Fruit fly (Drosophila melanogaster) whole organism, pupa: ENCODE measurements around the gene Myb.

ENCODE experiments used
- CG10348 ChIP-seq: fragments of 200-800 bp; sonication (Bioruptor generic); IDR thresholded peaks from 2 replicates; pipeline ENCODE4 v1.3.6; 2022; ENCODE audit warnings: missing biosample characterization, missing genetic modification characterization
- CG34367 ChIP-seq: fragments of 200-800 bp; sonication (Bioruptor generic); optimal IDR thresholded peaks from 2 replicates; lab custom pipeline; 2018; ENCODE audit warnings: missing biosample characterization, mild to moderate bottlenecking, missing genetic modification characterization
- CG4496 ChIP-seq: fragments of 200-800 bp; sonication (Bioruptor generic); IDR thresholded peaks from 3 replicates; pipeline ENCODE4 v1.3.6; 2022; ENCODE audit warnings: missing biosample characterization, missing genetic modification characterization
- EcR ChIP-seq: fragments of 200-800 bp; sonication (Bioruptor generic); optimal IDR thresholded peaks from 3 replicates; lab custom pipeline; 2019; ENCODE audit warnings: missing biosample characterization, missing genetic modification characterization, mild to moderate bottlenecking, moderate library complexity, missing genetic modification reagents
- Pif1B ChIP-seq: fragments of 200-800 bp; sonication (Bioruptor generic); optimal IDR thresholded peaks from 3 replicates; lab custom pipeline; 2016; ENCODE audit warnings: missing biosample characterization, missing genetic modification characterization
- Snoo ChIP-seq: fragments of 200-800 bp; sonication (Bioruptor generic); optimal IDR thresholded peaks from 3 replicates; lab custom pipeline; 2017; ENCODE audit warnings: missing biosample characterization, mild to moderate bottlenecking, missing genetic modification characterization, inconsistent platforms
- gl ChIP-seq: fragments of 200-800 bp; sonication (Bioruptor generic); optimal IDR thresholded peaks from 2 replicates; lab custom pipeline; 2018; ENCODE audit warnings: missing biosample characterization, mild to moderate bottlenecking, missing genetic modification characterization
- rn ChIP-seq: fragments of 200-800 bp; sonication (Bioruptor generic); IDR thresholded peaks from 2 replicates; pipeline ENCODE4 v1.3.6; 2022; ENCODE audit warnings: missing biosample characterization, missing genetic modification characterization

DNA sequence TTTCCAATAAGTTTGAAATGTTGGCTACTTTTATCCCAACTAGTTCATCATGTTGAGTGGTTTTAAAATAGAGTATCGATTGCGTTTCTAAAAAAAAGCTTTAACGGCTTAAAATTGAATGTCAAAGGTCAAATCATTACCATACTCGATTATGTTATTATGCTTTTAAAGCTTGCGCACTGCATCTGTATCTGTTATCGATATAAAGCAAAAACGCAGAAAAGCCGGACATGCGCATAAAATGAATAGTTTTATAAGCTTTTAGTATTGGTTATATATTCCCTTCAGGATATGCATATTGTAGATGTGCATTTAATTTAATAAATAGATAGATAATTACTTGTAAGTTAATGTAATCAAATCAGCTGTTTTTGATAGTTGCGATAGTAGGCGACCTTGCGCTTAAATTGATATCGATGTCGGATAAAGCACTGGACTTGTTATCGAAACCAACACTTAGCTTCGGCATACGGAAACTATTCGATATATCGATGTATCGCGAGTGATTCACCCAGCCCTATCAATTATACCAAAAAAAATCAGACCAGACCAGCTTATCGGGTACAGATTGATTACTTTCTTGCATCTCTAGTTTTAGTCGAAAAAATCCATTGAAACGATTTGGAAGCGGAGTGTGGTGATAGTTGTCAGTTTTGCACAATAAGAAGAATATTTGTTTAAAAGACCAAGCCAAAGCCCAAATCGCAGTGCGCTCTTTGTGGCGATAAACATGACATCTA, 34.2 kb upstream of the Myb start, which contains the start of gene shi:
- no peak for TF ChIP-seq Pif1B (GFP tag; lab: Kevin White, UChicago)
- no peak for TF ChIP-seq CG34367
- no peak for TF ChIP-seq gl (tag; lab: Kevin White, UChicago)
- TF ChIP-seq CG10348 (GFP tag; lab: Robert Waterston, UW) = no peak
- TF ChIP-seq EcR (GFP tag; lab: Kevin White, UChicago) = no peak
- TF ChIP-seq CG4496 = no peak
- no peak for TF ChIP-seq rn (GFP tag; lab: Robert Waterston, UW)
- TF ChIP-seq Snoo (tag; lab: Kevin White, UChicago) = no peak
